Worm (Caenorhabditis elegans): ENCODE results near the gene ZK131.11.
"Not testable (repeated sequence)": the region's sequence is repeated elsewhere in the genome, so short reads cannot be mapped to it uniquely, and the experiment has no call there.

ce11 chrII:13835724-13836307 lies 43.8 kb downstream of the ZK131.11 start, which contains the start of gene ins-37:
- TF ChIP-seq klf-2 (GFP tag; conservative IDR thresholded peaks at IDR 0.05); flt-1 (GFP tag; IDR thresholded peaks at IDR 0.05); tab-1 (GFP tag; IDR thresholded peaks at IDR 0.05); med-1 (GFP tag; optimal IDR thresholded peaks at IDR 0.05; ENCODE audit: insufficient read depth); ztf-23 (GFP tag; IDR thresholded peaks at IDR 0.05); T22C8.4 (GFP tag; IDR thresholded peaks at IDR 0.05); cog-1 (tag; optimal IDR thresholded peaks at IDR 0.05); ztf-29 (GFP tag; IDR thresholded peaks at IDR 0.05): not testable (repeated sequence)

All from whole organism, midembryonic.